Worm (Caenorhabditis elegans): Measurements from ENCODE around the gene nlp-59.

- TF ChIP-seq blmp-1 (tag; optimal IDR thresholded peaks at IDR 0.05; ENCODE audit: insufficient read depth) = no peak
- no peak for TF ChIP-seq mdl-1 (tag; optimal IDR thresholded peaks at IDR 0.05)
Measured at ce11 chrV:14949477-14949876, 21.8 kb upstream of the nlp-59 start, which contains the start of gene hil-1.
